Worm (Caenorhabditis elegans): ENCODE data around the gene fox-1.
A peak's percentile ranks its signal among the peaks of the same experiment; 100 is the strongest.

Gene fox-1

ce11 chrX:2456141-2456540 is 3.6 kb downstream of the fox-1 start:
- TF ChIP-seq hnd-1 (tag; optimal IDR thresholded peaks at IDR 0.05), result no peak
- TF ChIP-seq hmg-4 (GFP tag; optimal IDR thresholded peaks at IDR 0.05), result no peak
- no peak for TF ChIP-seq tbx-11 (GFP tag; IDR thresholded peaks at IDR 0.05)
- TF ChIP-seq ceh-13 (GFP tag; optimal IDR thresholded peaks at IDR 0.05), result no peak
- no peak for TF ChIP-seq hmbx-1 (tag; optimal IDR thresholded peaks at IDR 0.05)
- TF ChIP-seq ets-7 (tag; optimal IDR thresholded peaks at IDR 0.05), result no peak
- no peak for TF ChIP-seq scrt-1 (GFP tag; IDR thresholded peaks at IDR 0.05)
- no peak for TF ChIP-seq tra-4 (tag; optimal IDR thresholded peaks at IDR 0.05)
- no peak for TF ChIP-seq flt-1 (GFP tag; IDR thresholded peaks at IDR 0.05)
- no peak for TF ChIP-seq aly-1 (tag; optimal IDR thresholded peaks at IDR 0.05)
- no peak for TF ChIP-seq tbx-37 (GFP tag; conservative IDR thresholded peaks at IDR 0.05)
- TF ChIP-seq ama-1 (optimal IDR thresholded peaks at IDR 0.05), result no peak
- TF ChIP-seq B0310.2 (tag; optimal IDR thresholded peaks at IDR 0.05), result no peak
- TF ChIP-seq pes-1 (GFP tag; IDR thresholded peaks at IDR 0.05), result no peak

ce11 chrX:2454914-2455313 is 4.8 kb downstream of the fox-1 start:
- TF ChIP-seq aly-1 (tag; optimal IDR thresholded peaks at IDR 0.05) (no peak), F13C5.2 (tag; optimal IDR thresholded peaks at IDR 0.05) (no peak), scrt-1 (GFP tag; IDR thresholded peaks at IDR 0.05) (no peak), tbx-11 (GFP tag; IDR thresholded peaks at IDR 0.05) (no peak), ets-7 (tag; optimal IDR thresholded peaks at IDR 0.05) (no peak), B0310.2 (tag; optimal IDR thresholded peaks at IDR 0.05) (no peak), hmbx-1 (tag; optimal IDR thresholded peaks at IDR 0.05) (no peak), hnd-1 (tag; optimal IDR thresholded peaks at IDR 0.05) (no peak), sea-1 (GFP tag; conservative IDR thresholded peaks at IDR 0.05) (no peak), tbx-37 (GFP tag; conservative IDR thresholded peaks at IDR 0.05) (no peak), hmg-4 (GFP tag; optimal IDR thresholded peaks at IDR 0.05) (no peak), tra-4 (tag; optimal IDR thresholded peaks at IDR 0.05) (no peak), pes-1 (GFP tag; IDR thresholded peaks at IDR 0.05) (no peak), ama-1 (optimal IDR thresholded peaks at IDR 0.05) (no peak), ceh-36 (tag; optimal IDR thresholded peaks at IDR 0.05) (no peak), flt-1 (GFP tag; IDR thresholded peaks at IDR 0.05) (no peak), ceh-13 (GFP tag; optimal IDR thresholded peaks at IDR 0.05) (no peak)

- TF ChIP-seq sea-1 (GFP tag; conservative IDR thresholded peaks at IDR 0.05), result no peak
- TF ChIP-seq hnd-1 (tag; optimal IDR thresholded peaks at IDR 0.05), result no peak
- no peak for TF ChIP-seq ceh-36 (tag; optimal IDR thresholded peaks at IDR 0.05)
- TF ChIP-seq hmg-4 (GFP tag; optimal IDR thresholded peaks at IDR 0.05), result peak; percentile 63
- TF ChIP-seq ets-7 (tag; optimal IDR thresholded peaks at IDR 0.05), result no peak
- TF ChIP-seq ama-1 (optimal IDR thresholded peaks at IDR 0.05), result no peak
- no peak for TF ChIP-seq ceh-13 (GFP tag; optimal IDR thresholded peaks at IDR 0.05)
- 0 out of 2 replicates have a peak, but pooled peaks have one; percentile 43 for TF ChIP-seq pes-1 (GFP tag; IDR thresholded peaks at IDR 0.05)
- no peak for TF ChIP-seq aly-1 (tag; optimal IDR thresholded peaks at IDR 0.05)
- TF ChIP-seq B0310.2 (tag; optimal IDR thresholded peaks at IDR 0.05), result no peak
- TF ChIP-seq flt-1 (GFP tag; IDR thresholded peaks at IDR 0.05), result no peak
- no peak for TF ChIP-seq tra-4 (tag; optimal IDR thresholded peaks at IDR 0.05)
- TF ChIP-seq F13C5.2 (tag; optimal IDR thresholded peaks at IDR 0.05), result no peak
Observed at ce11 chrX:2452716-2453115, 7.0 kb downstream of the fox-1 start.

- TF ChIP-seq tbx-11 (GFP tag; IDR thresholded peaks at IDR 0.05) (no peak), tra-4 (tag; optimal IDR thresholded peaks at IDR 0.05) (no peak), tbx-37 (GFP tag; conservative IDR thresholded peaks at IDR 0.05) (no peak), flt-1 (GFP tag; IDR thresholded peaks at IDR 0.05) (no peak), ama-1 (optimal IDR thresholded peaks at IDR 0.05) (no peak), hmbx-1 (tag; optimal IDR thresholded peaks at IDR 0.05) (no peak), B0310.2 (tag; optimal IDR thresholded peaks at IDR 0.05) (no peak), aly-1 (tag; optimal IDR thresholded peaks at IDR 0.05) (no peak), sea-1 (GFP tag; conservative IDR thresholded peaks at IDR 0.05) (no peak), scrt-1 (GFP tag; IDR thresholded peaks at IDR 0.05) (no peak), F13C5.2 (tag; optimal IDR thresholded peaks at IDR 0.05) (no peak), ceh-36 (tag; optimal IDR thresholded peaks at IDR 0.05) (no peak), ets-7 (tag; optimal IDR thresholded peaks at IDR 0.05) (no peak)
Observed at ce11 chrX:2452297-2452696, 7.4 kb downstream of the fox-1 start.

- TF ChIP-seq ceh-36 (tag; optimal IDR thresholded peaks at IDR 0.05) (no peak), tbx-11 (GFP tag; IDR thresholded peaks at IDR 0.05) (no peak), hnd-1 (tag; optimal IDR thresholded peaks at IDR 0.05) (no peak), tbx-37 (GFP tag; conservative IDR thresholded peaks at IDR 0.05) (no peak), hmg-4 (GFP tag; optimal IDR thresholded peaks at IDR 0.05) (no peak), scrt-1 (GFP tag; IDR thresholded peaks at IDR 0.05) (no peak), tra-4 (tag; optimal IDR thresholded peaks at IDR 0.05) (no peak), hmbx-1 (tag; optimal IDR thresholded peaks at IDR 0.05) (no peak)
Observed at ce11 chrX:2450994-2451393, 8.7 kb downstream of the fox-1 start.

- TF ChIP-seq flt-1 (GFP tag; IDR thresholded peaks at IDR 0.05) (no peak), B0310.2 (tag; optimal IDR thresholded peaks at IDR 0.05) (peak; percentile 10)
Observed at ce11 chrX:2447214-2447613, 12.5 kb downstream of the fox-1 start.

- TF ChIP-seq pes-1 (GFP tag; IDR thresholded peaks at IDR 0.05) (no peak), B0310.2 (tag; optimal IDR thresholded peaks at IDR 0.05) (no peak), hmbx-1 (tag; optimal IDR thresholded peaks at IDR 0.05) (no peak), ama-1 (optimal IDR thresholded peaks at IDR 0.05) (no peak)
Observed at ce11 chrX:2446185-2446584, 13.5 kb downstream of the fox-1 start.

ce11 chrX:2443304-2443703 is 16.4 kb downstream of the fox-1 start, which contains the start of gene T07D1.3:
T07D1.3 (minus strand) TSS chrX:2443404.
- TF ChIP-seq ets-7 (tag; optimal IDR thresholded peaks at IDR 0.05) (no peak), pes-1 (GFP tag; IDR thresholded peaks at IDR 0.05) (no peak), ceh-13 (GFP tag; optimal IDR thresholded peaks at IDR 0.05) (no peak), flt-1 (GFP tag; IDR thresholded peaks at IDR 0.05) (no peak)
